Fruit fly (Drosophila melanogaster) whole organism: ENCODE measurements around the gene Alp10.

Source experiments
- CG8478 ChIP-seq: fragments of >200 bp; optimal IDR thresholded peaks from 2 replicates; lab custom pipeline; 2018; ENCODE audit warnings: inconsistent platforms
- Dll ChIP-seq: fragments of >200 bp; optimal IDR thresholded peaks from 2 replicates; lab custom pipeline; 2017
- EcR ChIP-seq, 2 experiments: fragments of >200 bp; optimal IDR thresholded peaks; 2 replicates each; lab custom pipeline; 2017; ENCODE audit warnings: missing biosample characterization in 2 of 2, missing genetic modification characterization in 2 of 2, missing genetic modification reagents in 2 of 2
- pan ChIP-seq: fragments of >200 bp; optimal IDR thresholded peaks from 2 replicates; lab custom pipeline; 2017
- psq ChIP-seq: fragments of >200 bp; optimal IDR thresholded peaks from 2 replicates; lab custom pipeline; 2017

DNA sequence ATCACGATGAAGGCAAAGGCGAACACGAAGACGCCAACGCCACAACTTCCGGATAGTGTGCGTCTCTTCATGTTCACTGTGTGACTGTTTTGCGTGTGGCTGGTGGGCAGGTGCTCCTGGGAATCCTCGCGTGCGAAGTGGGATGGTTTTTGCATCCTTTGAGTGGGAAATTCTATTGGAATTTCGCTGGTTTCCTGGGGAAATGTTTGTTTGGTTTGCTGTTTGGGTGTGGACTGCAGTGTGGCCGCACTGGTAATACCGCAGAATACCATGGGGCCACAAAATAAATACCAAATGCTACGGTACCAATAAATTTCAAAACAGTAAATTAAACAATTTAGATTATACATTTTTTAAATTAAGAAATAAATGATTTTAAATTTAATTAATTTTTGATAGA lies 33.7 kb downstream of the Alp10 start, which contains the start of gene sinu:
- TF ChIP-seq pan (no peak), psq (no peak), Dll (lab: Kevin White, UChicago) (no peak), EcR (GFP tag; optimal IDR thresholded peaks at IDR 0.05; lab: Kevin White, UChicago) (no peak), CG8478 (lab: Kevin White, UChicago) (no peak)
